Worm (Caenorhabditis elegans) whole organism, L4 larva: Measurements from ENCODE around the gene F54F7.9.

Experiments
- aly-2 ChIP-seq: sonication (generic microtip); optimal IDR thresholded peaks from 2 replicates; lab custom pipeline; 2018; ENCODE audit warnings: missing biosample characterization, missing genetic modification characterization
- ceh-62 ChIP-seq: sonication (generic microtip); optimal IDR thresholded peaks from 2 replicates; lab custom pipeline; 2017; ENCODE audit warnings: missing biosample characterization, missing genetic modification characterization
- dmd-9 ChIP-seq: fragments of 200-800 bp; sonication (Bioruptor generic); IDR thresholded peaks from 2 replicates; pipeline ENCODE4 v1.3.6; 2022; ENCODE audit warnings: missing genetic modification reagents, missing genetic modification characterization, missing compliant biosample characterization
- duxl-1 ChIP-seq: sonication (generic microtip); optimal IDR thresholded peaks from 2 replicates; lab custom pipeline; 2016; ENCODE audit warnings: mild to moderate bottlenecking, missing genetic modification characterization, moderate library complexity, missing compliant biosample characterization; ENCODE audit not compliant: poor library complexity
- jun-1 ChIP-seq: fragments of 150-350 bp; optimal IDR thresholded peaks from 2 replicates; lab custom pipeline; 2014; ENCODE audit warnings: missing biosample characterization, missing genetic modification reagents, missing genetic modification characterization
- lin-13 ChIP-seq: fragments of 150-350 bp; optimal IDR thresholded peaks from 2 replicates; lab custom pipeline; 2014; ENCODE audit warnings: missing biosample characterization, missing genetic modification reagents, missing genetic modification characterization
- lin-39 ChIP-seq: fragments of 150-350 bp; optimal IDR thresholded peaks from 2 replicates; lab custom pipeline; 2014; ENCODE audit warnings: missing biosample characterization, missing genetic modification reagents, missing genetic modification characterization
- mdl-1 ChIP-seq, 2 experiments: fragments of 150-350 bp in 1 of 2; sonication (generic microtip) in 1 of 2; optimal IDR thresholded peaks; 2 replicates each; lab custom pipeline; 2014 to 2017; ENCODE audit warnings: missing biosample characterization in 2 of 2, missing genetic modification characterization in 2 of 2
- nhr-237 ChIP-seq: sonication (generic microtip); optimal IDR thresholded peaks from 2 replicates; lab custom pipeline; 2017; ENCODE audit warnings: missing biosample characterization, missing genetic modification characterization
- snpc-4 ChIP-seq: fragments of 150-350 bp; optimal IDR thresholded peaks from 2 replicates; lab custom pipeline; 2014; ENCODE audit warnings: missing biosample characterization, missing genetic modification characterization
- unc-39 ChIP-seq: sonication (generic microtip); optimal IDR thresholded peaks from 2 replicates; lab custom pipeline; 2017; ENCODE audit warnings: missing biosample characterization, missing genetic modification characterization
- zfp-3 ChIP-seq: fragments of 200-800 bp; sonication (Bioruptor generic); conservative IDR thresholded peaks from 2 replicates; pipeline ENCODE4 v1.3.6; 2022; ENCODE audit warnings: missing genetic modification reagents, missing genetic modification characterization, missing compliant biosample characterization
- ztf-7 ChIP-seq: fragments of 150-350 bp; optimal IDR thresholded peaks from 2 replicates; lab custom pipeline; 2014; ENCODE audit warnings: missing biosample characterization, missing genetic modification characterization

DNA sequence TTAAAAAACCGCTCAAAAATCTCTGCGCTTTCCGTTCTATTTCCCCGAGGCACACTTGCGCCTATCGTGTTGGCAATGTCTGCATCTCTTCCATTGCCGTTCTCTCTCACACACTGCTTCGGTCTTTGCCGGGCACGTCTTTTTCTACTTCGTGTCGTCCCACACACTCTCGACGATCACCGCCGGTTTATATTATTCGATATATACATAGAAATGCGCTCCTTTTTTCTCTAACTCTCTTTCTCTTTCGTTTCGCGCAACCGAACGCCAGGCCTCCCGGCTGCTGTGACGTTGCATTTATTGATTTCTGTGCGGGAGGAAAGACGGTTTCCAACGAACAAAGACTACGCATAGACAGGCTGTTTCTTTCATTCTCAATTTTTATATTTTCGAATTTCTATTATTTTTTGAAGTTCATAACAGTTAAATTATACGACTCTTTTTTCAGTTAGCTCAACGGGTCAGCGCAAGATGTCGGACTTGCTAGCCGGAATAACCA is 50.4 kb downstream of the F54F7.9 start, which contains the start of gene rsd-3:
- TF ChIP-seq dmd-9 (GFP tag; lab: Robert Waterston, UW) (no peak), aly-2 (no peak), lin-13 (GFP tag; lab: Kevin White, UChicago) (no peak), ceh-62 (tag; lab: Kevin White, UChicago) (no peak), mdl-1 (tag; optimal IDR thresholded peaks at IDR 0.05; lab: Kevin White, UChicago) (peak in 1 of 2 experiments; percentile 65), unc-39 (tag; lab: Kevin White, UChicago) (no peak), jun-1 (tag; lab: Kevin White, UChicago) (no peak), nhr-237 (tag; lab: Kevin White, UChicago) (no peak), lin-39 (tag; lab: Kevin White, UChicago) (no peak), ztf-7 (tag; lab: Kevin White, UChicago) (peak; percentile 43), duxl-1 (tag; lab: Kevin White, UChicago) (peak; percentile 30), zfp-3 (GFP tag; lab: Robert Waterston, UW) (no peak), snpc-4 (no peak)
